Worm (Caenorhabditis elegans) whole organism, late embryonic: ENCODE measurements around the gene fbxl-4.
A peak's percentile ranks its signal among the peaks of the same experiment; 100 is the strongest.

Experiments
- C38D4.7 ChIP-seq: fragments of 200-800 bp; sonication (Bioruptor generic); optimal IDR thresholded peaks from 2 replicates; lab custom pipeline; 2018; ENCODE audit warnings: mild to moderate bottlenecking, missing genetic modification characterization, moderate library complexity, missing compliant biosample characterization
- K02D7.2 ChIP-seq: sonication (generic microtip); optimal IDR thresholded peaks from 2 replicates; lab custom pipeline; 2017; ENCODE audit warnings: mild to moderate bottlenecking, missing genetic modification characterization, missing compliant biosample characterization
- T23F11.4 ChIP-seq: fragments of 200-800 bp; sonication (Bioruptor generic); optimal IDR thresholded peaks from 2 replicates; lab custom pipeline; 2018; ENCODE audit warnings: mild to moderate bottlenecking, missing genetic modification characterization, missing compliant biosample characterization
- Y22D7AL.16 ChIP-seq: sonication (generic microtip); optimal IDR thresholded peaks from 2 replicates; lab custom pipeline; 2016; ENCODE audit warnings: missing genetic modification characterization, missing compliant biosample characterization
- ama-1 ChIP-seq: fragments of 150-350 bp; optimal IDR thresholded peaks from 2 replicates; lab custom pipeline; 2014
- ceh-18 ChIP-seq: sonication (generic microtip); optimal IDR thresholded peaks from 2 replicates; lab custom pipeline; 2016; ENCODE audit warnings: missing genetic modification characterization, missing compliant biosample characterization
- ceh-19 ChIP-seq: fragments of 200-800 bp; sonication (Bioruptor generic); optimal IDR thresholded peaks from 2 replicates; lab custom pipeline; 2018; ENCODE audit warnings: mild to moderate bottlenecking, missing genetic modification characterization, missing compliant biosample characterization
- ceh-22 ChIP-seq: sonication (generic microtip); optimal IDR thresholded peaks from 2 replicates; lab custom pipeline; 2017; ENCODE audit warnings: missing biosample characterization, missing genetic modification characterization
- ceh-30 ChIP-seq: fragments of 150-350 bp; optimal IDR thresholded peaks from 2 replicates; lab custom pipeline; 2014; ENCODE audit warnings: missing biosample characterization, missing genetic modification characterization
- ceh-31 ChIP-seq: sonication (generic microtip); optimal IDR thresholded peaks from 2 replicates; lab custom pipeline; 2016; ENCODE audit warnings: missing genetic modification characterization, missing compliant biosample characterization
- ceh-34 ChIP-seq: sonication (generic microtip); optimal IDR thresholded peaks from 2 replicates; lab custom pipeline; 2016; ENCODE audit warnings: mild to moderate bottlenecking, missing genetic modification characterization, missing compliant biosample characterization
- ceh-45 ChIP-seq: fragments of 200-800 bp; sonication (Bioruptor generic); IDR thresholded peaks from 2 replicates; pipeline ENCODE4 v1.3.6; 2022; ENCODE audit warnings: missing genetic modification reagents, missing genetic modification characterization, missing compliant biosample characterization
- ceh-48 ChIP-seq: sonication (generic microtip); optimal IDR thresholded peaks from 2 replicates; lab custom pipeline; 2016; ENCODE audit warnings: missing genetic modification characterization, inconsistent platforms, missing compliant biosample characterization
- ceh-6 ChIP-seq: fragments of 200-800 bp; sonication (Bioruptor generic); optimal IDR thresholded peaks from 2 replicates; lab custom pipeline; 2018; ENCODE audit warnings: mild to moderate bottlenecking, missing genetic modification characterization, missing compliant biosample characterization
- che-1 ChIP-seq: sonication (generic microtip); optimal IDR thresholded peaks from 2 replicates; lab custom pipeline; 2016; ENCODE audit warnings: mild to moderate bottlenecking, missing genetic modification characterization, missing compliant biosample characterization
- dve-1 ChIP-seq: sonication (generic microtip); optimal IDR thresholded peaks from 2 replicates; lab custom pipeline; 2017; ENCODE audit warnings: antibody characterized with exemption, mild to moderate bottlenecking, missing genetic modification characterization, missing compliant biosample characterization
- elt-2 ChIP-seq: sonication (generic microtip); optimal IDR thresholded peaks from 2 replicates; lab custom pipeline; 2016; ENCODE audit warnings: missing genetic modification reagents, missing genetic modification characterization, missing compliant biosample characterization
- elt-4 ChIP-seq: sonication (generic microtip); optimal IDR thresholded peaks from 2 replicates; lab custom pipeline; 2016; ENCODE audit warnings: missing genetic modification characterization, missing compliant biosample characterization
- eyg-1 ChIP-seq: sonication (generic microtip); optimal IDR thresholded peaks from 2 replicates; lab custom pipeline; 2016; ENCODE audit warnings: missing genotype, missing genetic modification characterization, missing compliant biosample characterization
- gmeb-2 ChIP-seq: sonication (generic microtip); optimal IDR thresholded peaks from 2 replicates; lab custom pipeline; 2016; ENCODE audit warnings: missing genetic modification characterization, inconsistent platforms, missing compliant biosample characterization
- hlh-13 ChIP-seq: fragments of 200-800 bp; sonication (Bioruptor generic); optimal IDR thresholded peaks from 2 replicates; lab custom pipeline; 2018; ENCODE audit warnings: mild to moderate bottlenecking, missing genetic modification characterization, missing compliant biosample characterization
- hlh-8 ChIP-seq: sonication (generic microtip); optimal IDR thresholded peaks from 2 replicates; lab custom pipeline; 2016; ENCODE audit warnings: missing genotype, missing genetic modification characterization, missing compliant biosample characterization
- madf-2 ChIP-seq: sonication (generic microtip); optimal IDR thresholded peaks from 2 replicates; lab custom pipeline; 2017; ENCODE audit warnings: missing genetic modification characterization, missing compliant biosample characterization
- nhr-232 ChIP-seq: sonication (generic microtip); optimal IDR thresholded peaks from 2 replicates; lab custom pipeline; 2016; ENCODE audit warnings: missing genetic modification characterization, missing compliant biosample characterization
- pha-2 ChIP-seq: sonication (generic microtip); optimal IDR thresholded peaks from 2 replicates; lab custom pipeline; 2017; ENCODE audit warnings: mild to moderate bottlenecking, missing genetic modification characterization, missing compliant biosample characterization
- pha-4 ChIP-seq: fragments of 150-350 bp; optimal IDR thresholded peaks from 2 replicates; lab custom pipeline; 2018; ENCODE audit warnings: missing biosample characterization, missing genetic modification reagents, missing genetic modification characterization
- pros-1 ChIP-seq: fragments of 150-350 bp; optimal IDR thresholded peaks from 2 replicates; lab custom pipeline; 2014; ENCODE audit warnings: missing biosample characterization, missing genetic modification reagents, missing genetic modification characterization
- ref-2 ChIP-seq: sonication (generic microtip); optimal IDR thresholded peaks from 2 replicates; lab custom pipeline; 2016; ENCODE audit warnings: missing genetic modification characterization, missing compliant biosample characterization
- rnt-1 ChIP-seq: sonication (generic microtip); optimal IDR thresholded peaks from 2 replicates; lab custom pipeline; 2016; ENCODE audit warnings: missing genetic modification characterization, missing compliant biosample characterization
- sdc-2 ChIP-seq: sonication (generic microtip); optimal IDR thresholded peaks from 2 replicates; lab custom pipeline; 2016; ENCODE audit warnings: missing genotype, missing genetic modification characterization, missing compliant biosample characterization
- sox-2 ChIP-seq: fragments of 200-800 bp; sonication (Bioruptor generic); IDR thresholded peaks from 2 replicates; pipeline ENCODE4 v1.3.6; 2022; ENCODE audit warnings: missing genetic modification reagents, missing genetic modification characterization, missing compliant biosample characterization
- syd-9 ChIP-seq: sonication (generic microtip); optimal IDR thresholded peaks from 2 replicates; lab custom pipeline; 2016; ENCODE audit warnings: mild to moderate bottlenecking, missing genetic modification characterization, moderate library complexity, missing compliant biosample characterization
- tbx-7 ChIP-seq: sonication (generic microtip); optimal IDR thresholded peaks from 2 replicates; lab custom pipeline; 2016; ENCODE audit warnings: missing genotype, missing genetic modification characterization, missing compliant biosample characterization
- ttx-3 ChIP-seq: sonication (generic microtip); optimal IDR thresholded peaks from 2 replicates; lab custom pipeline; 2016; ENCODE audit warnings: missing genetic modification reagents, missing genetic modification characterization, missing compliant biosample characterization
- unc-42 ChIP-seq: sonication (generic microtip); optimal IDR thresholded peaks from 2 replicates; lab custom pipeline; 2016; ENCODE audit warnings: missing genotype, missing genetic modification characterization, missing compliant biosample characterization
- unc-55 ChIP-seq: sonication (generic microtip); optimal IDR thresholded peaks from 2 replicates; lab custom pipeline; 2017; ENCODE audit warnings: missing biosample characterization, missing genetic modification reagents, missing genetic modification characterization
- zip-5 ChIP-seq: sonication (generic microtip); optimal IDR thresholded peaks from 2 replicates; lab custom pipeline; 2016; ENCODE audit warnings: missing genetic modification characterization, missing compliant biosample characterization
- ztf-16 ChIP-seq: sonication (generic microtip); optimal IDR thresholded peaks from 2 replicates; lab custom pipeline; 2017; ENCODE audit warnings: missing genetic modification characterization, missing compliant biosample characterization

fbxl-4 gene

DNA sequence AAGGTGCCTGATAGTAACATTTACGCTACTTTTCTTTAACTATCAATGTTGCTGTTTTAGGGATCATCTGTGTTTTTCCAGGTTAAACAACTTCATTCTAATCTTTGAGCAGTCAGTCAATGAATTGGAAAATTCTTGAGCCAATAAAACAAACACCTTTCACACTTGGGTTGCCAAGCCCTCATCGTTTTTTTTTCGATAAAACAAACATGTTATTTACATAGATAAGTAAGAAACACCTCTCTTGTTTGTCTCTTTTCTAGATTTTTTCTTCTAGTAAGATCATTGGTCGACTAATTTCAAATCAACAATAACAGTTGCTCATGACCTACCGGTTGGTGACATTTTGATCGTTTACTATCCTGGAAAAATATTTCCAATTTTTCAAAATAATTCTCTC, 13.4 kb downstream of the fbxl-4 start:
- no peak for TF ChIP-seq ceh-22

DNA sequence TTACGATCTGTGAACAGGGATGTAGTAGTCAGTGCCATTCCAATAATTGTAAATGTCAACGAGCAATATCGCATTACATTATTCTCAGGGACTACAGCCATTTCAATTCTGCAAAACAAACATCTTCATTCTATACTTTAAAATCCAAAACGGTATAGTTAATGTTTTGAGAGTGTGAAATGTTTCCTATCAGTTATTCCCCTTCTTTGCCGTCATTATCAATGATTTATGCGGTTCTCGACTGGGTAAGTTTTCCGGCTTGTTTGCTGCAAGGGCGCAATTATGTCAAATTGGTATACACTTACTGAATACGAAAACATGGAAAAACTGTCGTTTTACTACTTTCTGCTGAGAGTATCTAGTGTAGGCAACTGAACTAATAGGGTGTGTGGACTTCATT, 14.5 kb downstream of the fbxl-4 start, which contains the start of gene F23G4.1:
Gene F23G4.1, minus strand, starts transcription at position 101 of the 400 bp plus-strand sequence.
- TF ChIP-seq ceh-34 (tag; lab: Kevin White, UChicago), result no peak
- TF ChIP-seq Y22D7AL.16 (tag; lab: Kevin White, UChicago), result no peak

DNA sequence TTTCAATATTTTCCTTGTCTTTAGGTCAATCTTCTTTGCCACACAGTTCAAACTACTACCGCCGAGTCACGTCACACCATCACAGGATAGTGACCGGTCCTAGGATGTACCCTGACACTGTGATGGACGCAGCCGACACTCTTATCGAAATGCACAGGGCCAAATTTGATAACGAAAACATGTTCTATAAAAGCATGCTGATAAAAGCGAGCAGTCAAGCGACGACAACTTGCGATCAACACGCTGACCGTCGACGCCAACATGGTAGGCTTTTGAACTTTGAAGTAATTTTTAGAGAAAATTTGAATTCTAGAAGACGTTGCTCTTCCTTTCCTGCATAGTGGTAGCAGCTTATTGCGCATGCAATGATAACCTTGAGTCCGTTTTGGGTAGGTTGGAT, 18.4 kb downstream of the fbxl-4 start, which contains the start of gene cpr-6:
Gene cpr-6, plus strand, starts transcription at position 217 of the 400 bp plus-strand sequence.
- TF ChIP-seq elt-2 (tag; lab: Kevin White, UChicago) (peak; percentile 98), ref-2 (no peak), T23F11.4 (GFP tag; lab: Kevin White, UChicago) (no peak)

DNA sequence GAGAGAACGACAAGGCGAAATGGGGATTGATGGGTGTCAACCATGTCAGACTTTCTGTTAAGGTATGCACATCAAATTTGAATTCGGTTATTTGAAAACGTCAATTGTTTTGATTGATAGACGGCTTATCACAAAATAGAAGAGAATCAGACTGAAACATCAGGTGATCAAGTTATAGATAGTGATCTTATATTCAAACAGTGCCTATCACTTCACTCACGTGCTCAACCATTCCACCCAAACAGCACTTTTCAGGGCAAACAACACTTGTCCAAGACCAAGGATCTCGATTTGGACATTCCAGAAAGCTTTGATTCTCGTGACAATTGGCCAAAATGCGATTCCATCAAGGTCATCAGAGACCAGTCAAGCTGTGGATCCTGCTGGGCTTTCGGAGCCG, 19.0 kb downstream of the fbxl-4 start:
- no peak for TF ChIP-seq pros-1
- TF ChIP-seq ceh-22, result no peak
- no peak for TF ChIP-seq pha-2 (tag; lab: Kevin White, UChicago)
- TF ChIP-seq pha-4 (tag; lab: Kevin White, UChicago), result no peak
- TF ChIP-seq C38D4.7 (GFP tag; lab: Kevin White, UChicago), result no peak
- TF ChIP-seq sdc-2 (tag; lab: Kevin White, UChicago), result no peak
- TF ChIP-seq ttx-3 (tag; lab: Kevin White, UChicago), result no peak
- TF ChIP-seq ceh-48, result no peak
- TF ChIP-seq ama-1 (lab: Kevin White, UChicago), result no peak
- no peak for TF ChIP-seq sox-2 (GFP tag; lab: Robert Waterston, UW)
- TF ChIP-seq ceh-45 (GFP tag; lab: Robert Waterston, UW), result no peak
- TF ChIP-seq ztf-16 (tag; lab: Kevin White, UChicago), result no peak
- TF ChIP-seq unc-55, result no peak
- TF ChIP-seq che-1 (tag; lab: Kevin White, UChicago), result no peak
- TF ChIP-seq ceh-30 (tag; lab: Kevin White, UChicago), result no peak
- no peak for TF ChIP-seq syd-9 (tag; lab: Kevin White, UChicago)
- no peak for TF ChIP-seq zip-5 (tag; lab: Kevin White, UChicago)
- TF ChIP-seq ceh-6 (GFP tag; lab: Kevin White, UChicago), result no peak
- TF ChIP-seq ceh-31 (tag; lab: Kevin White, UChicago), result no peak

DNA sequence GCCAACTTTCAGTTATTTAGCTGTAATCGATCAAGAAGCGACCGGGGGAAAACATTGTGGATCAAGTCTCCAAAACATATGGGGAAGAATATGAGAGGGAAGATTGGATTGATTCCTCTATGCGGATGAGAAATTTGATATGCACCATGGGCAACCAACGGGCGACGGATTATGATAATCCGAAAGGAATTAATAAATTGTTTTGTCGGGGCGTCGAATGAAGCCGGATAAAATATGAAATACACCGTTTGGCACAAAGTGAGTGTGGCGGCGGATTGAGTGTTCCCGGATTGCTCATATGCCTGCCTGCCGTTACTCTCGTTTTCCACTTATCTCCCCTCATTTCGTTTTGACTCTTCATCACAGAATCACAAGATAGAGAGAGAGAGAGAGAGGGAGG, 20.7 kb downstream of the fbxl-4 start:
- TF ChIP-seq ref-2 (no peak), ceh-30 (tag; lab: Kevin White, UChicago) (no peak), pha-2 (tag; lab: Kevin White, UChicago) (no peak), sox-2 (GFP tag; lab: Robert Waterston, UW) (no peak), unc-42 (tag; lab: Kevin White, UChicago) (no peak), ceh-45 (GFP tag; lab: Robert Waterston, UW) (no peak), gmeb-2 (no peak), Y22D7AL.16 (tag; lab: Kevin White, UChicago) (no peak), rnt-1 (no peak), che-1 (tag; lab: Kevin White, UChicago) (no peak), ceh-18 (no peak), K02D7.2 (tag; lab: Kevin White, UChicago) (no peak), ceh-19 (GFP tag; lab: Kevin White, UChicago) (no peak), tbx-7 (no peak)

DNA sequence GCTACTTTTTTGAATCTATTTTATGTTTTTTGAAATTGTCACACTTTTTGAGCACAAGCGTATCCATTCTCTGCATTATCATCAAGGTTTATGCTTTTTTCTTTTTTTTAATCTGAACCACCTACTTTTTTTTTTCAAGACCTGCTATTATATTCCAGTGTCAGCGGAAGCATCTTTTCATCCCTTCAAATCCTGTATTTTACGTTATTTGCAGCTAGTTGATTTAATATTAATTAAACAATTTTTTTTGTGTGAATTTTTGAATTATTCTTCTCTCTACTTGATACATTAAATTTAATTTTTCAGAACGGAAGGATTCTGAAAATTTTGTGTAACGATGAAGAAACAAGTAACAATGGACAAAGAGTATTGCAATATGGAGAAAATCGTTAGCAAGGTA, 21.1 kb downstream of the fbxl-4 start, which contains the start of gene C25B8.8:
Gene C25B8.8, plus strand, starts transcription at position 301 of the 400 bp plus-strand sequence.
- TF ChIP-seq hlh-8 (tag; lab: Kevin White, UChicago) (no peak), nhr-232 (tag; lab: Kevin White, UChicago) (no peak), madf-2 (tag; lab: Kevin White, UChicago) (no peak), ceh-31 (tag; lab: Kevin White, UChicago) (no peak), sox-2 (GFP tag; lab: Robert Waterston, UW) (no peak), hlh-13 (GFP tag; lab: Kevin White, UChicago) (no peak), pha-2 (tag; lab: Kevin White, UChicago) (no peak), gmeb-2 (no peak), dve-1 (no peak), eyg-1 (tag; lab: Kevin White, UChicago) (no peak), sdc-2 (tag; lab: Kevin White, UChicago) (no peak), pha-4 (tag; lab: Kevin White, UChicago) (no peak), elt-4 (tag; lab: Kevin White, UChicago) (no peak)
